Worm (Caenorhabditis elegans): Measurements from ENCODE around the gene fkh-5.

- TF ChIP-seq flt-1 (GFP tag; IDR thresholded peaks at IDR 0.05) (no peak), ref-1 (GFP tag; conservative IDR thresholded peaks at IDR 0.05) (no peak), med-1 (GFP tag; optimal IDR thresholded peaks at IDR 0.05; ENCODE audit: insufficient read depth) (no peak), cog-1 (tag; optimal IDR thresholded peaks at IDR 0.05) (no peak), tab-1 (GFP tag; IDR thresholded peaks at IDR 0.05) (no peak), ztf-23 (GFP tag; IDR thresholded peaks at IDR 0.05) (no peak), T22C8.4 (GFP tag; IDR thresholded peaks at IDR 0.05) (no peak), ztf-29 (GFP tag; IDR thresholded peaks at IDR 0.05) (no peak)
Observed at ce11 chrIII:4844327-4844726, at the start of gene fkh-5, which contains the start of gene clec-157.
